Worm (Caenorhabditis elegans) whole organism, L1 larva: ENCODE measurements around the gene vrk-1.

ENCODE experiments used
- C04F5.9 ChIP-seq: sonication (generic microtip); optimal IDR thresholded peaks from 2 replicates; lab custom pipeline; 2016; ENCODE audit warnings: missing genetic modification characterization, missing compliant biosample characterization
- C16A3.4 ChIP-seq: fragments of 150-350 bp; optimal IDR thresholded peaks from 2 replicates; lab custom pipeline; 2014; ENCODE audit warnings: missing biosample characterization, missing genetic modification characterization
- C34B4.2 ChIP-seq: sonication (generic microtip); optimal IDR thresholded peaks from 2 replicates; lab custom pipeline; 2017; ENCODE audit warnings: mild to moderate bottlenecking, missing genetic modification characterization, missing compliant biosample characterization
- aha-1 ChIP-seq: fragments of 150-350 bp; optimal IDR thresholded peaks from 2 replicates; lab custom pipeline; 2014; ENCODE audit warnings: missing biosample characterization, missing genetic modification characterization
- alr-1 ChIP-seq: fragments of 200-800 bp; sonication (Bioruptor generic); optimal IDR thresholded peaks from 2 replicates; lab custom pipeline; 2018; ENCODE audit warnings: borderline replicate concordance, mild to moderate bottlenecking, missing genetic modification characterization, missing compliant biosample characterization
- aly-2 ChIP-seq: fragments of 150-350 bp; optimal IDR thresholded peaks from 2 replicates; lab custom pipeline; 2014; ENCODE audit warnings: missing biosample characterization, missing genetic modification characterization
- ama-1 ChIP-seq: fragments of 150-350 bp; optimal IDR thresholded peaks from 2 replicates; lab custom pipeline; 2014
- ceh-8 ChIP-seq: fragments of 200-800 bp; sonication (Bioruptor generic); optimal IDR thresholded peaks from 2 replicates; lab custom pipeline; 2018; ENCODE audit warnings: mild to moderate bottlenecking, missing genetic modification characterization, moderate library complexity, missing compliant biosample characterization
- ceh-88 ChIP-seq: fragments of 200-800 bp; sonication (Bioruptor generic); IDR thresholded peaks from 2 replicates; pipeline ENCODE4 v1.3.6; 2022; ENCODE audit warnings: missing genetic modification characterization, missing compliant biosample characterization
- ceh-90 ChIP-seq: sonication (generic microtip); optimal IDR thresholded peaks from 2 replicates; lab custom pipeline; 2016; ENCODE audit warnings: missing genetic modification characterization, missing compliant biosample characterization
- dpl-1 ChIP-seq, 3 experiments: fragments of 150-350 bp in 2 of 3; sonication (generic microtip) in 1 of 3; optimal IDR thresholded peaks; 2 replicates each; lab custom pipeline; 2014 to 2017; ENCODE audit warnings: missing biosample characterization in 3 of 3, missing genetic modification characterization in 3 of 3, missing genetic modification reagents in 3 of 3
- dsc-1 ChIP-seq: sonication (generic microtip); optimal IDR thresholded peaks from 2 replicates; lab custom pipeline; 2016; ENCODE audit warnings: mild to moderate bottlenecking, missing genetic modification characterization, missing compliant biosample characterization
- efl-3 ChIP-seq: fragments of 200-800 bp; sonication (Bioruptor generic); optimal IDR thresholded peaks from 2 replicates; lab custom pipeline; 2018; ENCODE audit warnings: mild to moderate bottlenecking, missing genetic modification characterization, missing compliant biosample characterization
- egl-13 ChIP-seq: sonication (generic microtip); optimal IDR thresholded peaks from 2 replicates; lab custom pipeline; 2016; ENCODE audit warnings: missing genotype, missing genetic modification reagents, missing genetic modification characterization, missing compliant biosample characterization
- elt-2 ChIP-seq: sonication (generic microtip); optimal IDR thresholded peaks from 2 replicates; lab custom pipeline; 2016; ENCODE audit warnings: missing genetic modification characterization, mild to moderate bottlenecking, inconsistent platforms, missing compliant biosample characterization, missing genetic modification reagents
- elt-3 ChIP-seq, 6 experiments: fragments of 150-350 bp in 1 of 6; sonication (generic microtip); optimal IDR thresholded peaks; 2 replicates each; lab custom pipeline; 2017 to 2018; ENCODE audit warnings: missing biosample characterization in 6 of 6, missing genetic modification characterization in 6 of 6, inconsistent platforms in 1 of 6
- fkh-10 ChIP-seq: sonication (generic microtip); optimal IDR thresholded peaks from 2 replicates; lab custom pipeline; 2017; ENCODE audit warnings: missing biosample characterization, missing genetic modification reagents, missing genetic modification characterization
- fkh-4 ChIP-seq: sonication (generic microtip); optimal IDR thresholded peaks from 2 replicates; lab custom pipeline; 2016; ENCODE audit warnings: missing compliant biosample characterization, missing genetic modification characterization, borderline replicate concordance
- fkh-8 ChIP-seq: sonication (generic microtip); optimal IDR thresholded peaks from 2 replicates; lab custom pipeline; 2016; ENCODE audit warnings: mild to moderate bottlenecking, missing genetic modification characterization, missing compliant biosample characterization
- fos-1 ChIP-seq: fragments of 150-350 bp; optimal IDR thresholded peaks from 2 replicates; lab custom pipeline; 2014; ENCODE audit warnings: missing biosample characterization, missing genetic modification characterization
- hlh-4 ChIP-seq: sonication (generic microtip); optimal IDR thresholded peaks from 2 replicates; lab custom pipeline; 2016; ENCODE audit warnings: mild to moderate bottlenecking, missing genetic modification characterization, missing compliant biosample characterization
- hpl-2 ChIP-seq: fragments of 150-350 bp; optimal IDR thresholded peaks from 2 replicates; lab custom pipeline; 2014; ENCODE audit warnings: missing biosample characterization, missing genetic modification reagents, missing genetic modification characterization
- irx-1 ChIP-seq: sonication (generic microtip); optimal IDR thresholded peaks from 2 replicates; lab custom pipeline; 2016; ENCODE audit warnings: missing genetic modification characterization, missing compliant biosample characterization
- isw-1 ChIP-seq: fragments of 200-800 bp; sonication (Bioruptor generic); IDR thresholded peaks from 2 replicates; pipeline ENCODE4 v1.3.6; 2022; ENCODE audit warnings: missing genetic modification characterization, missing compliant biosample characterization
- jun-1 ChIP-seq: fragments of 150-350 bp; optimal IDR thresholded peaks from 2 replicates; lab custom pipeline; 2014; ENCODE audit warnings: missing biosample characterization, missing genetic modification reagents, missing genetic modification characterization
- lin-13 ChIP-seq: fragments of 150-350 bp; optimal IDR thresholded peaks from 2 replicates; lab custom pipeline; 2014; ENCODE audit warnings: missing biosample characterization, missing genetic modification reagents, missing genetic modification characterization
- lin-15B ChIP-seq: fragments of 150-350 bp; sonication (generic microtip); optimal IDR thresholded peaks from 3 replicates; lab custom pipeline; 2014; ENCODE audit warnings: missing biosample characterization, missing genetic modification characterization
- lin-39 ChIP-seq: fragments of 150-350 bp; optimal IDR thresholded peaks from 2 replicates; lab custom pipeline; 2014; ENCODE audit warnings: missing biosample characterization, missing genetic modification reagents, missing genetic modification characterization
- mab-9 ChIP-seq: fragments of 200-800 bp; sonication (Bioruptor generic); IDR thresholded peaks from 2 replicates; pipeline ENCODE4 v1.3.6; 2022; ENCODE audit warnings: missing genetic modification reagents, missing genetic modification characterization, missing compliant biosample characterization
- mdl-1 ChIP-seq, 2 experiments: fragments of 150-350 bp; optimal IDR thresholded peaks; 2 replicates each; lab custom pipeline; 2014 to 2017; ENCODE audit warnings: missing biosample characterization in 2 of 2, missing genetic modification characterization in 2 of 2, inconsistent platforms in 1 of 2
- mep-1 ChIP-seq: fragments of 150-350 bp; optimal IDR thresholded peaks from 2 replicates; lab custom pipeline; 2014; ENCODE audit warnings: missing biosample characterization, missing genetic modification characterization
- nhr-11 ChIP-seq: fragments of 150-350 bp; optimal IDR thresholded peaks from 2 replicates; lab custom pipeline; 2014; ENCODE audit warnings: missing biosample characterization, missing genetic modification characterization
- nhr-12 ChIP-seq: sonication (generic microtip); optimal IDR thresholded peaks from 2 replicates; lab custom pipeline; 2017; ENCODE audit warnings: missing biosample characterization, missing genetic modification characterization
- nhr-20 ChIP-seq: sonication (generic microtip); optimal IDR thresholded peaks from 2 replicates; lab custom pipeline; 2016; ENCODE audit warnings: mild to moderate bottlenecking, missing genetic modification characterization, missing compliant biosample characterization
- nhr-237 ChIP-seq: fragments of 150-350 bp; optimal IDR thresholded peaks from 2 replicates; lab custom pipeline; 2014; ENCODE audit warnings: missing biosample characterization, missing genetic modification characterization
- nhr-47 ChIP-seq: sonication (generic microtip); optimal IDR thresholded peaks from 2 replicates; lab custom pipeline; 2016; ENCODE audit warnings: mild to moderate bottlenecking, missing genetic modification characterization, moderate library complexity, missing compliant biosample characterization
- nhr-84 ChIP-seq: sonication (generic microtip); optimal IDR thresholded peaks from 2 replicates; lab custom pipeline; 2017; ENCODE audit warnings: missing biosample characterization, missing genetic modification characterization
- nhr-90 ChIP-seq: sonication (generic microtip); optimal IDR thresholded peaks from 2 replicates; lab custom pipeline; 2016; ENCODE audit warnings: mild to moderate bottlenecking, missing genetic modification characterization, missing compliant biosample characterization; ENCODE audit not compliant: poor library complexity
- pax-3 ChIP-seq: fragments of 200-800 bp; sonication (Bioruptor generic); optimal IDR thresholded peaks from 2 replicates; lab custom pipeline; 2018; ENCODE audit warnings: mild to moderate bottlenecking, missing genetic modification characterization, moderate library complexity, missing compliant biosample characterization
- pqm-1 ChIP-seq: sonication (generic microtip); optimal IDR thresholded peaks from 3 replicates; lab custom pipeline; 2017; ENCODE audit warnings: missing biosample characterization, missing genetic modification characterization
- sox-4 ChIP-seq: sonication (generic microtip); optimal IDR thresholded peaks from 2 replicates; lab custom pipeline; 2016; ENCODE audit warnings: missing genetic modification characterization, missing compliant biosample characterization
- sptf-1 ChIP-seq: fragments of 150-350 bp; optimal IDR thresholded peaks from 2 replicates; lab custom pipeline; 2014; ENCODE audit warnings: missing biosample characterization, missing genetic modification characterization
- sup-37 ChIP-seq: fragments of 200-800 bp; sonication (Bioruptor generic); optimal IDR thresholded peaks from 2 replicates; lab custom pipeline; 2018; ENCODE audit warnings: mild to moderate bottlenecking, missing genetic modification characterization, missing compliant biosample characterization
- swsn-7 ChIP-seq: sonication (generic microtip); optimal IDR thresholded peaks from 2 replicates; lab custom pipeline; 2016; ENCODE audit warnings: missing genetic modification characterization, missing compliant biosample characterization
- tbx-2 ChIP-seq: sonication (generic microtip); optimal IDR thresholded peaks from 2 replicates; lab custom pipeline; 2016; ENCODE audit warnings: missing genetic modification characterization, missing compliant biosample characterization
- unc-130 ChIP-seq: fragments of 150-350 bp; optimal IDR thresholded peaks from 2 replicates; lab custom pipeline; 2017; ENCODE audit warnings: missing biosample characterization, missing genetic modification characterization, inconsistent platforms
- unc-30 ChIP-seq: sonication (generic microtip); optimal IDR thresholded peaks from 2 replicates; lab custom pipeline; 2017; ENCODE audit warnings: missing biosample characterization, missing genetic modification characterization
- unc-62 ChIP-seq: fragments of 150-350 bp; optimal IDR thresholded peaks from 2 replicates; lab custom pipeline; 2014; ENCODE audit warnings: missing biosample characterization, missing genetic modification reagents, missing genetic modification characterization
- unc-86 ChIP-seq: sonication (generic microtip); optimal IDR thresholded peaks from 2 replicates; lab custom pipeline; 2016; ENCODE audit warnings: missing genetic modification characterization, missing compliant biosample characterization
- unc-98 ChIP-seq: fragments of 200-800 bp; sonication (Bioruptor generic); IDR thresholded peaks from 2 replicates; pipeline ENCODE4 v1.3.6; 2022; ENCODE audit warnings: missing genetic modification characterization, missing compliant biosample characterization
- xbp-1 ChIP-seq: sonication (generic microtip); optimal IDR thresholded peaks from 2 replicates; lab custom pipeline; 2016; ENCODE audit warnings: missing genetic modification characterization, missing compliant biosample characterization
- zag-1 ChIP-seq: fragments of 150-350 bp; optimal IDR thresholded peaks from 2 replicates; lab custom pipeline; 2014; ENCODE audit warnings: missing biosample characterization, missing genetic modification characterization

Gene vrk-1

DNA sequence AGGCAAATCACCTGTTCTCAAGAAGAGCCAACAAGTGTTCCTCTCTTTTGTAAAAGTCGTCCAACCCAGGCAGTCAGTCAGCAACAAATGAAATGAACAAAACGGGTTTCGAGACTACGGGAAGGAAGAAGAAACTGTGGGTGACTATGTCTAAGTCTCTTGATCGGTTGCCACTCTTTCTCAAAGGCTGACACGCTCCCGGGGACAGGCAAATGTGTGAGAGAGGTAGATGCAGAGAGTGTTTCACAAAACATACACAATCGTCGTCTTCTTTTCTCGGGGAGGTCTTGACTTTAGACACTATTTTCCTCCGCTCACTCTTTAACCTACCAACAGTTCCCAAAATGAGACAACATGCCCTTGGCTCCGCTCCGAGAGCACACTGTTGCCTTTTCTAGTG is 9.3 kb downstream of the vrk-1 start (continued):
- no peak for TF ChIP-seq sup-37 (GFP tag; lab: Kevin White, UChicago)
- no peak for TF ChIP-seq fkh-8 (tag; lab: Kevin White, UChicago)
- TF ChIP-seq nhr-11 (tag; lab: Kevin White, UChicago), result no peak
- TF ChIP-seq lin-39 (tag; lab: Kevin White, UChicago), result no peak
- TF ChIP-seq efl-3 (GFP tag; lab: Kevin White, UChicago), result no peak
- peak; percentile 25 for TF ChIP-seq tbx-2
- no peak for TF ChIP-seq C04F5.9 (tag; lab: Kevin White, UChicago)
- TF ChIP-seq aha-1 (tag; lab: Kevin White, UChicago), result no peak
- peak; percentile 18 for TF ChIP-seq nhr-20
- peak in 1 of 2 experiments; percentile 28 for TF ChIP-seq mdl-1 (tag; optimal IDR thresholded peaks at IDR 0.05; lab: Kevin White, UChicago)
- no peak for TF ChIP-seq unc-86 (tag; lab: Kevin White, UChicago)
- TF ChIP-seq fkh-4 (tag; lab: Kevin White, UChicago), result no peak
- no peak for TF ChIP-seq swsn-7
- TF ChIP-seq mab-9 (GFP tag; lab: Robert Waterston, UW), result no peak
- TF ChIP-seq nhr-84, result no peak
- no peak for TF ChIP-seq mep-1 (tag; lab: Kevin White, UChicago)
- peak; percentile 14 for TF ChIP-seq nhr-90
- no peak for TF ChIP-seq unc-98 (GFP tag; lab: Robert Waterston, UW)
- no peak for TF ChIP-seq aly-2
- TF ChIP-seq alr-1 (tag; lab: Kevin White, UChicago), result no peak
- no peak for TF ChIP-seq zag-1
- no peak for TF ChIP-seq hlh-4
- TF ChIP-seq irx-1, result no peak
- TF ChIP-seq isw-1, result no peak
- TF ChIP-seq nhr-47 (tag; lab: Kevin White, UChicago), result no peak
- TF ChIP-seq ama-1 (lab: Kevin White, UChicago), result peak; percentile 3
- TF ChIP-seq jun-1 (tag; lab: Kevin White, UChicago), result peak; percentile 19
- no peak for TF ChIP-seq hpl-2 (GFP tag; lab: Kevin White, UChicago)
- peak; percentile 37 for TF ChIP-seq C16A3.4
- TF ChIP-seq fos-1 (tag; lab: Kevin White, UChicago), result no peak
- no peak for TF ChIP-seq nhr-12 (tag; lab: Kevin White, UChicago)
- TF ChIP-seq pax-3 (tag; lab: Kevin White, UChicago), result no peak

DNA sequence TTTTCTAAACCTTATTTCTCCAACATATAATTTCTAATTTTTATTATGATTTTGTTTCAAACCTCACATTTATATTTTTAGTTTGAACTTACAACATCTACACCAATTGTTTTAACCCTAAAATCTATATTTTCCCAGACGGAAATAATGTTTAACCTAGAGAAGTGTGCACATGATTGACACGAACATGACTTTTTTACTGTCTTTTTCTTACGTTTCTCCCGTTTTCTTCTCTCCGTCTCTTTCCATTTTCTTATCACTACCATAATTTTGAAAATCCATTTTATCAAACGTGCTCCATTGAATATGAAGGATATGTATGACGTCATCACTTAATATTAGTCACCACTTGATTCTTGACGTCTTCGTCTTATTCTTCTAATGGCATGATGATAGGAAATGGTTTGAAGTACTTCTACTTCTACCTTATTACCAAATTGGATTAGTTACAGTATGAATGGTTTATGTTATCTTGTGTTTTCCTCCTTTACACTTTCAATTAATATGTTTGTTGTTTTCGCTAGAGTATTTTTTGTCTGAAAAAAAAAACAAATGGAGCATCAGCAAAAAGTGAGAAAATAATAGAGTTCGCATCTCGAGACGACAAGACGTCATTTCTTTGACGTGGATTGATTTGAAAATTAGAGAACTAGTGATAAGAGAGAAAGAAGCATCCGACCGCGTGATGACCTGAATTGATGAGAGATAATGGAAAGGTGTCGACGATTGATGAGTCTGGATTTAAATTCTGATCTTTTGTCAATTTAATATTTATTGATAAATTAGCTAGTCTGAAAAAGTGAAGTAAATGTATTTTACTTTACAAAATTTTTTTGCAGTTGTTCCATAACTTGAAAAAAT is 10.4 kb downstream of the vrk-1 start:
- TF ChIP-seq lin-15B (tag; lab: Kevin White, UChicago) (no peak), xbp-1 (tag; lab: Kevin White, UChicago) (no peak), ceh-8 (GFP tag; lab: Kevin White, UChicago) (no peak), ceh-90 (tag; lab: Kevin White, UChicago) (no peak), elt-3 (tag; optimal IDR thresholded peaks at IDR 0.05; lab: Kevin White, UChicago) (peak in 1 of 6 experiments; percentile 48), C34B4.2 (tag; lab: Kevin White, UChicago) (no peak), elt-2 (tag; lab: Kevin White, UChicago) (peak; percentile 60), unc-62 (GFP tag; lab: Kevin White, UChicago) (no peak), sptf-1 (tag; lab: Kevin White, UChicago) (no peak), sup-37 (GFP tag; lab: Kevin White, UChicago) (no peak), dsc-1 (tag; lab: Kevin White, UChicago) (no peak), unc-86 (tag; lab: Kevin White, UChicago) (no peak), C04F5.9 (tag; lab: Kevin White, UChicago) (no peak), sox-4 (tag; lab: Kevin White, UChicago) (no peak), ceh-88 (no peak), efl-3 (GFP tag; lab: Kevin White, UChicago) (no peak), dpl-1 (GFP tag; optimal IDR thresholded peaks at IDR 0.05; lab: Kevin White, UChicago) (no peak), unc-130 (tag; lab: Kevin White, UChicago) (peak; percentile 54), nhr-237 (no peak), egl-13 (tag; lab: Kevin White, UChicago) (no peak), jun-1 (tag; lab: Kevin White, UChicago) (no peak), mep-1 (tag; lab: Kevin White, UChicago) (peak; percentile 9), pqm-1 (tag; lab: Kevin White, UChicago) (no peak), nhr-84 (no peak), fkh-10 (GFP tag; lab: Kevin White, UChicago) (no peak), C16A3.4 (peak; percentile 35), lin-13 (GFP tag; lab: Kevin White, UChicago) (no peak), nhr-11 (tag; lab: Kevin White, UChicago) (no peak), unc-30 (tag; lab: Kevin White, UChicago) (no peak)
